Worm (Caenorhabditis elegans) whole organism, L1 larva: Measurements from ENCODE around the gene era-1.
A peak's percentile ranks its signal among the peaks of the same experiment; 100 is the strongest.

ENCODE experiments used
- C04F5.9 ChIP-seq: sonication (generic microtip); optimal IDR thresholded peaks from 2 replicates; lab custom pipeline; 2016; ENCODE audit warnings: missing genetic modification characterization, missing compliant biosample characterization
- C16A3.4 ChIP-seq: fragments of 150-350 bp; optimal IDR thresholded peaks from 2 replicates; lab custom pipeline; 2014; ENCODE audit warnings: missing biosample characterization, missing genetic modification characterization
- F16B12.6 ChIP-seq: fragments of 150-350 bp; optimal IDR thresholded peaks from 2 replicates; lab custom pipeline; 2014; ENCODE audit warnings: missing biosample characterization, missing genetic modification characterization
- Y116A8C.19 ChIP-seq: sonication (generic microtip); optimal IDR thresholded peaks from 2 replicates; lab custom pipeline; 2016; ENCODE audit warnings: missing compliant biosample characterization, missing genetic modification characterization, borderline replicate concordance
- aha-1 ChIP-seq: fragments of 150-350 bp; optimal IDR thresholded peaks from 2 replicates; lab custom pipeline; 2014; ENCODE audit warnings: missing biosample characterization, missing genetic modification characterization
- alr-1 ChIP-seq: fragments of 200-800 bp; sonication (Bioruptor generic); optimal IDR thresholded peaks from 2 replicates; lab custom pipeline; 2018; ENCODE audit warnings: borderline replicate concordance, mild to moderate bottlenecking, missing genetic modification characterization, missing compliant biosample characterization
- ama-1 ChIP-seq: fragments of 150-350 bp; optimal IDR thresholded peaks from 2 replicates; lab custom pipeline; 2014
- blmp-1 ChIP-seq: fragments of 150-350 bp; optimal IDR thresholded peaks from 2 replicates; lab custom pipeline; 2014; ENCODE audit warnings: missing biosample characterization, missing genetic modification characterization
- ceh-63 ChIP-seq: fragments of 200-800 bp; sonication (Bioruptor generic); optimal IDR thresholded peaks from 2 replicates; lab custom pipeline; 2018; ENCODE audit warnings: mild to moderate bottlenecking, missing genetic modification characterization, missing compliant biosample characterization
- ceh-8 ChIP-seq: fragments of 200-800 bp; sonication (Bioruptor generic); optimal IDR thresholded peaks from 2 replicates; lab custom pipeline; 2018; ENCODE audit warnings: mild to moderate bottlenecking, missing genetic modification characterization, moderate library complexity, missing compliant biosample characterization
- ceh-88 ChIP-seq: fragments of 200-800 bp; sonication (Bioruptor generic); IDR thresholded peaks from 2 replicates; pipeline ENCODE4 v1.3.6; 2022; ENCODE audit warnings: missing genetic modification characterization, missing compliant biosample characterization
- dpl-1 ChIP-seq, 3 experiments: fragments of 150-350 bp in 2 of 3; sonication (generic microtip) in 1 of 3; optimal IDR thresholded peaks; 2 replicates each; lab custom pipeline; 2014 to 2017; ENCODE audit warnings: missing biosample characterization in 3 of 3, missing genetic modification characterization in 3 of 3, missing genetic modification reagents in 3 of 3
- efl-1 ChIP-seq, 4 experiments: fragments of 150-350 bp; optimal IDR thresholded peaks in 3 of 4; peaks in 1 of 4; 1 replicate in 1 of 4; 2 replicates in 3 of 4; lab custom pipeline; 2014; ENCODE audit warnings: missing biosample characterization in 2 of 4, missing genetic modification characterization in 2 of 4, missing genetic modification reagents in 2 of 4
- egl-13 ChIP-seq: sonication (generic microtip); optimal IDR thresholded peaks from 2 replicates; lab custom pipeline; 2016; ENCODE audit warnings: missing genotype, missing genetic modification reagents, missing genetic modification characterization, missing compliant biosample characterization
- egl-27 ChIP-seq, 2 experiments: fragments of 150-350 bp in 1 of 2; sonication (generic microtip); optimal IDR thresholded peaks; 3 replicates each; lab custom pipeline; 2017 to 2018; ENCODE audit warnings: missing biosample characterization in 2 of 2, missing genetic modification characterization in 2 of 2, missing genetic modification reagents in 2 of 2
- elt-3 ChIP-seq, 6 experiments: fragments of 150-350 bp in 1 of 6; sonication (generic microtip); optimal IDR thresholded peaks; 2 replicates each; lab custom pipeline; 2017 to 2018; ENCODE audit warnings: missing biosample characterization in 6 of 6, missing genetic modification characterization in 6 of 6, inconsistent platforms in 1 of 6
- fkh-10 ChIP-seq: sonication (generic microtip); optimal IDR thresholded peaks from 2 replicates; lab custom pipeline; 2017; ENCODE audit warnings: missing biosample characterization, missing genetic modification reagents, missing genetic modification characterization
- grh-1 ChIP-seq: fragments of 200-800 bp; sonication (Bioruptor generic); IDR thresholded peaks from 2 replicates; pipeline ENCODE4 v1.3.6; 2022; ENCODE audit warnings: missing genetic modification reagents, missing genetic modification characterization, missing compliant biosample characterization
- hlh-17 ChIP-seq: fragments of 200-800 bp; sonication (Bioruptor generic); optimal IDR thresholded peaks from 2 replicates; lab custom pipeline; 2018; ENCODE audit warnings: missing genetic modification characterization, mild to moderate bottlenecking, missing compliant biosample characterization, moderate library complexity, borderline replicate concordance
- hlh-4 ChIP-seq: sonication (generic microtip); optimal IDR thresholded peaks from 2 replicates; lab custom pipeline; 2016; ENCODE audit warnings: mild to moderate bottlenecking, missing genetic modification characterization, missing compliant biosample characterization
- isw-1 ChIP-seq: fragments of 200-800 bp; sonication (Bioruptor generic); IDR thresholded peaks from 2 replicates; pipeline ENCODE4 v1.3.6; 2022; ENCODE audit warnings: missing genetic modification characterization, missing compliant biosample characterization
- jun-1 ChIP-seq: fragments of 150-350 bp; optimal IDR thresholded peaks from 2 replicates; lab custom pipeline; 2014; ENCODE audit warnings: missing biosample characterization, missing genetic modification reagents, missing genetic modification characterization
- lin-13 ChIP-seq: fragments of 150-350 bp; optimal IDR thresholded peaks from 2 replicates; lab custom pipeline; 2014; ENCODE audit warnings: missing biosample characterization, missing genetic modification reagents, missing genetic modification characterization
- lin-39 ChIP-seq: fragments of 150-350 bp; optimal IDR thresholded peaks from 2 replicates; lab custom pipeline; 2014; ENCODE audit warnings: missing biosample characterization, missing genetic modification reagents, missing genetic modification characterization
- lir-3 ChIP-seq: sonication (generic microtip); optimal IDR thresholded peaks from 2 replicates; lab custom pipeline; 2016; ENCODE audit warnings: mild to moderate bottlenecking, missing genetic modification characterization, moderate library complexity, missing compliant biosample characterization; ENCODE audit not compliant: poor library complexity
- lsy-2 ChIP-seq, 2 experiments: fragments of 150-350 bp; optimal IDR thresholded peaks; 2 replicates each; lab custom pipeline; 2014; ENCODE audit warnings: missing biosample characterization in 2 of 2, missing genetic modification characterization in 2 of 2
- mef-2 ChIP-seq: fragments of 150-350 bp; optimal IDR thresholded peaks from 2 replicates; lab custom pipeline; 2014; ENCODE audit warnings: missing biosample characterization, missing genetic modification characterization
- mep-1 ChIP-seq: fragments of 150-350 bp; optimal IDR thresholded peaks from 2 replicates; lab custom pipeline; 2014; ENCODE audit warnings: missing biosample characterization, missing genetic modification characterization
- nhr-11 ChIP-seq: fragments of 150-350 bp; optimal IDR thresholded peaks from 2 replicates; lab custom pipeline; 2014; ENCODE audit warnings: missing biosample characterization, missing genetic modification characterization
- nhr-19 ChIP-seq: fragments of 200-800 bp; sonication (Bioruptor generic); conservative IDR thresholded peaks from 2 replicates; pipeline ENCODE4 v1.3.6; 2022; ENCODE audit warnings: missing genetic modification characterization, missing compliant biosample characterization
- nhr-237 ChIP-seq: fragments of 150-350 bp; optimal IDR thresholded peaks from 2 replicates; lab custom pipeline; 2014; ENCODE audit warnings: missing biosample characterization, missing genetic modification characterization
- nhr-47 ChIP-seq: sonication (generic microtip); optimal IDR thresholded peaks from 2 replicates; lab custom pipeline; 2016; ENCODE audit warnings: mild to moderate bottlenecking, missing genetic modification characterization, moderate library complexity, missing compliant biosample characterization
- nhr-71 ChIP-seq: sonication (generic microtip); optimal IDR thresholded peaks from 2 replicates; lab custom pipeline; 2016; ENCODE audit warnings: mild to moderate bottlenecking, missing genetic modification characterization, moderate library complexity, missing compliant biosample characterization
- nhr-76 ChIP-seq: sonication (generic microtip); optimal IDR thresholded peaks from 2 replicates; lab custom pipeline; 2017; ENCODE audit warnings: missing biosample characterization, missing genetic modification characterization
- nhr-77 ChIP-seq: fragments of 150-350 bp; optimal IDR thresholded peaks from 2 replicates; lab custom pipeline; 2014; ENCODE audit warnings: missing biosample characterization, missing genetic modification characterization
- nhr-84 ChIP-seq: sonication (generic microtip); optimal IDR thresholded peaks from 2 replicates; lab custom pipeline; 2017; ENCODE audit warnings: missing biosample characterization, missing genetic modification characterization
- nhr-85 ChIP-seq: sonication (generic microtip); peaks from one replicate; lab custom pipeline; 2016; ENCODE audit warnings: missing genetic modification characterization, inconsistent platforms, missing compliant biosample characterization
- nhr-90 ChIP-seq: sonication (generic microtip); optimal IDR thresholded peaks from 2 replicates; lab custom pipeline; 2016; ENCODE audit warnings: mild to moderate bottlenecking, missing genetic modification characterization, missing compliant biosample characterization; ENCODE audit not compliant: poor library complexity
- rnt-1 ChIP-seq: sonication (generic microtip); optimal IDR thresholded peaks from 2 replicates; lab custom pipeline; 2016; ENCODE audit warnings: mild to moderate bottlenecking, missing genetic modification characterization, moderate library complexity, missing compliant biosample characterization
- skn-1 ChIP-seq: fragments of 150-350 bp; optimal IDR thresholded peaks from 2 replicates; lab custom pipeline; 2014; ENCODE audit warnings: missing biosample characterization, missing genetic modification characterization
- snpc-4 ChIP-seq: fragments of 150-350 bp; optimal IDR thresholded peaks from 2 replicates; lab custom pipeline; 2014; ENCODE audit warnings: missing biosample characterization, missing genetic modification characterization
- sox-4 ChIP-seq: sonication (generic microtip); optimal IDR thresholded peaks from 2 replicates; lab custom pipeline; 2016; ENCODE audit warnings: missing genetic modification characterization, missing compliant biosample characterization
- sptf-1 ChIP-seq: fragments of 150-350 bp; optimal IDR thresholded peaks from 2 replicates; lab custom pipeline; 2014; ENCODE audit warnings: missing biosample characterization, missing genetic modification characterization
- swsn-7 ChIP-seq: sonication (generic microtip); optimal IDR thresholded peaks from 2 replicates; lab custom pipeline; 2016; ENCODE audit warnings: missing genetic modification characterization, missing compliant biosample characterization
- tbx-2 ChIP-seq: sonication (generic microtip); optimal IDR thresholded peaks from 2 replicates; lab custom pipeline; 2016; ENCODE audit warnings: missing genetic modification characterization, missing compliant biosample characterization
- unc-130 ChIP-seq: fragments of 150-350 bp; optimal IDR thresholded peaks from 2 replicates; lab custom pipeline; 2017; ENCODE audit warnings: missing biosample characterization, missing genetic modification characterization, inconsistent platforms
- unc-30 ChIP-seq: sonication (generic microtip); optimal IDR thresholded peaks from 2 replicates; lab custom pipeline; 2017; ENCODE audit warnings: missing biosample characterization, missing genetic modification characterization
- unc-86 ChIP-seq: sonication (generic microtip); optimal IDR thresholded peaks from 2 replicates; lab custom pipeline; 2016; ENCODE audit warnings: missing genetic modification characterization, missing compliant biosample characterization
- unc-98 ChIP-seq: fragments of 200-800 bp; sonication (Bioruptor generic); IDR thresholded peaks from 2 replicates; pipeline ENCODE4 v1.3.6; 2022; ENCODE audit warnings: missing genetic modification characterization, missing compliant biosample characterization
- xbp-1 ChIP-seq: sonication (generic microtip); optimal IDR thresholded peaks from 2 replicates; lab custom pipeline; 2016; ENCODE audit warnings: missing genetic modification characterization, missing compliant biosample characterization
- ztf-11 ChIP-seq, 2 experiments: sonication (generic microtip); optimal IDR thresholded peaks; 2 replicates each; lab custom pipeline; 2016 to 2017; ENCODE audit warnings: missing genetic modification characterization in 2 of 2, missing biosample characterization in 1 of 2, missing compliant biosample characterization in 1 of 2
- ztf-4 ChIP-seq: fragments of 150-350 bp; optimal IDR thresholded peaks from 2 replicates; lab custom pipeline; 2014; ENCODE audit warnings: missing biosample characterization, missing genetic modification characterization

Gene era-1

DNA sequence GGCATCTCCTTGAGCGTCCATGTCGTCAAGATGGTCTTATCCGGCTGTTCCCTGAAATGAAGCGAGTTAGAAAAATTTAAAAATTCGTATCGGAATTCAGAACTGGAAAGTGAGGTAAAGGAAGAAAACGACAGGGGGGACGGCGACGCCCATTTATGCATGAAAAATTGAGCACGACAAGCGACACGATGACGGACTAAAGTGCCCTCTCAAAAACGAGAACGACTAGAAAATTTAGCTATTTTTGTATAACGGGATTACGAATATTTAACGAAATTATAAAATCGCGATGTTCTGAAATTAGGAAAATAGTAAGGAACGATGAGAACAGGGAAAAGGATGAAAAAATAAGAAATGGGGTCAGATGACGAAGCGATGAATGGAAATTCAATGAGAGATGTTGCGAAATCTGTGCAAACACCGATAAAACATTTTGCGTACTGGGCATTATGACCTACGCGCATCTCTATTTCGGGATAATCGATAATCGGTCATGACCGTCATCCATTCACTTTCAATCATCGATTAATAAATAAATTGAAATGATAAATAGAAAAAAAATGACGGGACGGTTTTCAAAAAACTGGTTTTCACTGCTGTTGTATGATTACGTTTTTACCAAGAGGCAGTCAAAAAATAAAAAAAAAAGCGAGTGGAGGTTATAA is 46.3 kb upstream of the era-1 start, which contains the start of gene snb-1:
snb-1 (minus strand) TSS at position 51 of the 665 bp plus-strand sequence.
- TF ChIP-seq lsy-2 (tag; optimal IDR thresholded peaks at IDR 0.05; lab: Kevin White, UChicago) (peak; percentile 64 to 82), C04F5.9 (tag; lab: Kevin White, UChicago) (no peak), skn-1 (tag; lab: Kevin White, UChicago) (peak; percentile 91), lin-39 (tag; lab: Kevin White, UChicago) (no peak), aha-1 (tag; lab: Kevin White, UChicago) (no peak), sox-4 (tag; lab: Kevin White, UChicago) (peak; percentile 4), F16B12.6 (peak; percentile 95), Y116A8C.19 (tag; lab: Kevin White, UChicago) (no peak), mep-1 (tag; lab: Kevin White, UChicago) (peak; percentile 83), ceh-8 (GFP tag; lab: Kevin White, UChicago) (no peak), ztf-11 (tag; optimal IDR thresholded peaks at IDR 0.05; lab: Kevin White, UChicago) (no peak), elt-3 (tag; optimal IDR thresholded peaks at IDR 0.05; lab: Kevin White, UChicago) (peak in 2 of 6 experiments; percentile 78 to 87), lin-13 (peak; percentile 35), mef-2 (no peak), blmp-1 (peak; percentile 87), dpl-1 (GFP tag; optimal IDR thresholded peaks at IDR 0.05; lab: Kevin White, UChicago) (peak; percentile 61 to 71 (median 62)), snpc-4 (tag; lab: Kevin White, UChicago) (peak; percentile 76), alr-1 (tag; lab: Kevin White, UChicago) (no peak), ceh-63 (no peak), grh-1 (peak; percentile 58), nhr-71 (tag; lab: Kevin White, UChicago) (peak; percentile 79), nhr-90 (tag; lab: Kevin White, UChicago) (peak; percentile 71), unc-98 (GFP tag; lab: Robert Waterston, UW) (no peak), nhr-11 (tag; lab: Kevin White, UChicago) (no peak), egl-13 (tag; lab: Kevin White, UChicago) (peak; percentile 57), nhr-19 (GFP tag; lab: Robert Waterston, UW) (peak; percentile 54), nhr-237 (tag; lab: Kevin White, UChicago) (no peak), egl-27 (tag; optimal IDR thresholded peaks at IDR 0.05; lab: Kevin White, UChicago) (no peak), unc-86 (tag; lab: Kevin White, UChicago) (peak; percentile 16), nhr-76 (no peak), isw-1 (GFP tag; lab: Robert Waterston, UW) (peak; percentile 47), ama-1 (lab: Kevin White, UChicago) (no peak), fkh-10 (no peak), sptf-1 (tag; lab: Kevin White, UChicago) (no peak), efl-1 (optimal IDR thresholded peaks at IDR 0.05; lab: Kevin White, UChicago) (peak; percentile 69 to 70), efl-1 (GFP tag; optimal IDR thresholded peaks at IDR 0.05 in 1 of 2; lab: Kevin White, UChicago) (peak; percentile 66 to 97), ztf-4 (peak; percentile 35), tbx-2 (tag; lab: Kevin White, UChicago) (peak; percentile 60), rnt-1 (tag; lab: Kevin White, UChicago) (peak; percentile 49), nhr-77 (peak; percentile 19), nhr-47 (tag; lab: Kevin White, UChicago) (peak; percentile 62), xbp-1 (tag; lab: Kevin White, UChicago) (peak; percentile 65), hlh-4 (tag; lab: Kevin White, UChicago) (no peak), C16A3.4 (tag; lab: Kevin White, UChicago) (peak; percentile 78), hlh-17 (GFP tag; lab: Kevin White, UChicago) (no peak), nhr-84 (tag; lab: Kevin White, UChicago) (no peak), ceh-88 (GFP tag; lab: Robert Waterston, UW) (no peak), lir-3 (tag; lab: Kevin White, UChicago) (no peak), unc-30 (tag; lab: Kevin White, UChicago) (no peak), jun-1 (peak; percentile 59), unc-130 (tag; lab: Kevin White, UChicago) (peak; percentile 80), nhr-85 (tag; lab: Kevin White, UChicago) (peak; percentile 89), swsn-7 (tag; lab: Kevin White, UChicago) (peak; percentile 54)
